Worm (Caenorhabditis elegans): ENCODE results near the gene R07A4.2.

R07A4.2 gene

DNA sequence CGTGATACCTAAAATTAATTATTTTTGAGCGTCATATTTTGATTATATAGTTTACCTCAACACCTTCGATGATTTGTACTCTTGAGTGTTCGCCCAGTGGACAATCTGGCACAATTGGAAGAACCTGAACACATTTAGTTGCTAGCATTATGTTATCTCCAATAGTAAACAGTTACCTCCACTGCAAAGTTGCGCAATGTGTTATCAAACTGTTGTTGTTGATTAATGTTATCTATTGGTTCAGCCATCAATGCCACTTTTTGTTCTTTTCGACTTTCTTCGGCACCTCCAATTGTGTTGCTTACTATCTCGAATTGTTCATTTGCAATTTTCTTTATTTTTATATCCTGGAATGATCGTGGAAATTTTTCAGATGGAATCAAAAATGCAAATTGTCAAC lies 8.2 kb upstream of the R07A4.2 start:
- TF ChIP-seq ZK185.1 (tag; optimal IDR thresholded peaks at IDR 0.05; ENCODE audit: poor library complexity, severe bottlenecking) (no peak), attf-3 (GFP tag; conservative IDR thresholded peaks at IDR 0.05) (no peak), tbp1 (GFP tag; optimal IDR thresholded peaks at IDR 0.05) (no peak)

DNA sequence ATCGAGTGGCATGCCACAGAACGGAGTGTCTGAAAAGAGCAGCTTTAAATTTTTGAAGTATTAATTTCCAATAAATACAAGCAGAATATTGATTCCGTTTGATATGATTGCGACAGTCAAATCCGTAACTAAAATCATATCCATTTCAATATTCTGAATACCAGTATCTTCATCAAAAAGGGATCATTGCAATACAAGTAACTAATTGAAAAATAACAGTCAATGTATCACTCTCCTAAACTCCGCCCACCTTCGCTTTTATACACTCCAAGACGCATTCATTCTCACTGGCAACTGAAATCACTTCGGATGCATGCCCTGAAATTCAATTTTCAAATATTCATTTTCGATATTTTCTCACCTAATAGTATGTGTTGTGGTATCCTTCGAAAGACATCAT lies 7.1 kb upstream of the R07A4.2 start, which contains the start of gene R07A4.3:
Gene R07A4.3 (plus strand): TSS at position 301 of the 400 bp plus-strand sequence.
- TF ChIP-seq nhr-27 (tag; optimal IDR thresholded peaks at IDR 0.05) (no peak), xnd-1 (tag; optimal IDR thresholded peaks at IDR 0.05) (no peak), ceh-40 (GFP tag; IDR thresholded peaks at IDR 0.05) (no peak), egl-18 (GFP tag; IDR thresholded peaks at IDR 0.05) (no peak)

- TF ChIP-seq nhr-80 (tag; optimal IDR thresholded peaks at IDR 0.05): peak; percentile 80
- TF ChIP-seq Y56A3A.18 (GFP tag; IDR thresholded peaks at IDR 0.05): no peak
- TF ChIP-seq dpff-1 (tag; optimal IDR thresholded peaks at IDR 0.05): no peak
- no peak for TF ChIP-seq egl-44 (GFP tag; IDR thresholded peaks at IDR 0.05)
Observed at ce11 chrX:10748145-10748544, 1.9 kb upstream of the R07A4.2 start.

- TF ChIP-seq nfya-2 (GFP tag; IDR thresholded peaks at IDR 0.05) (no peak), lin-26 (GFP tag; IDR thresholded peaks at IDR 0.05) (no peak), egrh-3 (GFP tag; IDR thresholded peaks at IDR 0.05) (no peak), B0019.2 (GFP tag; conservative IDR thresholded peaks at IDR 0.05) (no peak), F57A8.1 (GFP tag; optimal IDR thresholded peaks at IDR 0.05) (no peak), snpc-3.4 (tag; optimal IDR thresholded peaks at IDR 0.05) (no peak), snpc-1.1 (tag; optimal IDR thresholded peaks at IDR 0.05; ENCODE audit: insufficient read depth) (no peak), mxl-1 (tag; optimal IDR thresholded peaks at IDR 0.05) (no peak), tlf-1 (GFP tag; optimal IDR thresholded peaks at IDR 0.05) (no peak), ceh-100 (GFP tag; IDR thresholded peaks at IDR 0.05) (no peak), lin-40 (tag; optimal IDR thresholded peaks at IDR 0.05) (no peak), F22D6.2 (tag; optimal IDR thresholded peaks at IDR 0.05) (no peak), F10E7.11 (tag; optimal IDR thresholded peaks at IDR 0.05) (no peak), gei-17 (GFP tag; optimal IDR thresholded peaks at IDR 0.05) (no peak), snpc-4 (GFP tag; optimal IDR thresholded peaks at IDR 0.05) (no peak), snpc-4 (tag; optimal IDR thresholded peaks at IDR 0.05) (no peak), mel-28 (tag; optimal IDR thresholded peaks at IDR 0.05; ENCODE audit: borderline replicate concordance) (no peak), tbp1 (GFP tag; optimal IDR thresholded peaks at IDR 0.05) (no peak), mes-4 (tag; optimal IDR thresholded peaks at IDR 0.05) (no peak)
Observed at ce11 chrX:10734026-10734425, 12.3 kb downstream of the R07A4.2 start, which contains the start of gene egl-36. TSS of gene egl-36 (plus strand) at chrX:10734326.

DNA sequence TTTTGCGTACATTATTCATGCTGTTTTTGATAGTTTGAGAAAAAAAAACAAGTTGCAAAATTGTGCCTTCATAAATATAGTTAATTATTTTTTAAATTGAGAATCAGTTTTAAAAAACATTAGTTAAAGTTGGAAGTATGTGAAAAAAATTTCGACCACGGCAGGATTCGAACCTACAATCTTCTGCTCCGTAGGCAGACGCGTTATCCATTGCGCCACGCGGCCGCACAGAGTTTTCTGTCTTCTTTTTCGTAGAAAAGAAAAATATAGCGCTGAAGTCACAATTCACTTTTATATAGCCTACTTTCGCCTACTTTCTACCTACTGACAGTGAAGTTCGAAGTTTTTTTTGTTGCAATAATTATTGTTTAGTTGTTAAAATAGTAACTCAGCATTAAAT lies 14.5 kb downstream of the R07A4.2 start:
- no peak for TF ChIP-seq mcd-1 (GFP tag; IDR thresholded peaks at IDR 0.05)
- TF ChIP-seq lin-26 (GFP tag; IDR thresholded peaks at IDR 0.05): peak; percentile 90
- no peak for TF ChIP-seq sdz-38 (tag; optimal IDR thresholded peaks at IDR 0.05)
- TF ChIP-seq egrh-3 (GFP tag; IDR thresholded peaks at IDR 0.05): no peak
- TF ChIP-seq sptf-2 (GFP tag; optimal IDR thresholded peaks at IDR 0.05): no peak
- TF ChIP-seq nfya-1 (tag; optimal IDR thresholded peaks at IDR 0.05; ENCODE audit: borderline replicate concordance, insufficient read depth): no peak
- no peak for TF ChIP-seq nhr-27 (tag; optimal IDR thresholded peaks at IDR 0.05)
- TF ChIP-seq rcor-1 (GFP tag; IDR thresholded peaks at IDR 0.05): 0 out of 2 replicates have a peak, but pooled peaks have one; percentile 39
- TF ChIP-seq ztf-26 (tag; optimal IDR thresholded peaks at IDR 0.05): peak; percentile 40
- TF ChIP-seq lsy-27 (tag; optimal IDR thresholded peaks at IDR 0.05; ENCODE audit: borderline replicate concordance, insufficient read depth): no peak
- TF ChIP-seq ceh-58 (GFP tag; IDR thresholded peaks at IDR 0.05): no peak
- TF ChIP-seq efl-1 (GFP tag; optimal IDR thresholded peaks at IDR 0.05): no peak
- TF ChIP-seq egl-44 (GFP tag; IDR thresholded peaks at IDR 0.05): 0 out of 2 replicates have a peak, but pooled peaks have one; percentile 39
- TF ChIP-seq ztf-25 (GFP tag; IDR thresholded peaks at IDR 0.05): peak; percentile 75; the same call in 1 of the 2 replicates
- TF ChIP-seq Y79H2A.3 (GFP tag; conservative IDR thresholded peaks at IDR 0.05): no peak
- no peak for TF ChIP-seq chd-7 (tag; optimal IDR thresholded peaks at IDR 0.05)
- no peak; the same call in 1 of the 2 replicates for TF ChIP-seq ceh-100 (GFP tag; IDR thresholded peaks at IDR 0.05)
- no peak for TF ChIP-seq athp-1 (tag; optimal IDR thresholded peaks at IDR 0.05)
- 0 out of 2 replicates have a peak, but pooled peaks have one; percentile 32 for TF ChIP-seq cebp-2 (GFP tag; IDR thresholded peaks at IDR 0.05)

Measured in whole organism, young adult.